Worm (Caenorhabditis elegans) whole organism, early embryonic: ENCODE data around the gene rev-1.

Experiments used
- B0310.2 ChIP-seq: sonication (generic microtip); optimal IDR thresholded peaks from 2 replicates; lab custom pipeline; 2016; ENCODE audit warnings: mild to moderate bottlenecking, missing genetic modification characterization, missing compliant biosample characterization
- ama-1 ChIP-seq: fragments of 150-350 bp; optimal IDR thresholded peaks from 2 replicates; lab custom pipeline; 2014
- ets-7 ChIP-seq: sonication (generic microtip); optimal IDR thresholded peaks from 2 replicates; lab custom pipeline; 2016; ENCODE audit warnings: missing genotype, missing genetic modification characterization, missing compliant biosample characterization
- flt-1 ChIP-seq: fragments of 200-800 bp; sonication (Bioruptor generic); IDR thresholded peaks from 2 replicates; pipeline ENCODE4 v1.3.6; 2022; ENCODE audit warnings: missing genetic modification characterization, missing compliant biosample characterization
- hmg-4 ChIP-seq: fragments of 200-800 bp; sonication (Bioruptor generic); optimal IDR thresholded peaks from 2 replicates; lab custom pipeline; 2018; ENCODE audit warnings: mild to moderate bottlenecking, missing genetic modification characterization, missing compliant biosample characterization
- tbx-11 ChIP-seq: fragments of 200-800 bp; sonication (Bioruptor generic); IDR thresholded peaks from 2 replicates; pipeline ENCODE4 v1.3.6; 2022; ENCODE audit warnings: missing genetic modification characterization, missing compliant biosample characterization
- tra-4 ChIP-seq: sonication (generic microtip); optimal IDR thresholded peaks from 2 replicates; lab custom pipeline; 2017; ENCODE audit warnings: missing genetic modification characterization, missing compliant biosample characterization

ce11 chrII:7940848-7941247 is 40.4 kb downstream of the rev-1 start, which contains the start of gene ZK669.3:
- TF ChIP-seq ama-1 (lab: Kevin White, UChicago) (no peak), B0310.2 (tag; lab: Kevin White, UChicago) (no peak), tbx-11 (GFP tag; lab: Robert Waterston, UW) (no peak), flt-1 (GFP tag; lab: Robert Waterston, UW) (no peak), ets-7 (no peak), tra-4 (tag; lab: Kevin White, UChicago) (no peak), hmg-4 (GFP tag; lab: Kevin White, UChicago) (no peak)
